Fruit fly (Drosophila melanogaster): Measurements from ENCODE around the gene CG13995.

The CG13995 gene

dm6 chr2L:6050575-6050974 is 3.5 kb upstream of the CG13995 start, which contains the start of gene CG9135:
CG9135 (plus strand) TSS chr2L:6050800.
- no peak for TF ChIP-seq pad (GFP tag; optimal IDR thresholded peaks at IDR 0.05)
- no peak for TF ChIP-seq CG1620 (GFP tag; optimal IDR thresholded peaks at IDR 0.05)
- no peak for TF ChIP-seq CG12768 (GFP tag; optimal IDR thresholded peaks at IDR 0.05)
- no peak for TF ChIP-seq Crg-1 (GFP tag; optimal IDR thresholded peaks at IDR 0.05)
- no peak for TF ChIP-seq CG11617 (GFP tag; optimal IDR thresholded peaks at IDR 0.05)
- peak; percentile 24 for TF ChIP-seq bab1 (GFP tag; optimal IDR thresholded peaks at IDR 0.05)
- TF ChIP-seq CG5204 (GFP tag; optimal IDR thresholded peaks at IDR 0.05) = no peak

- TF ChIP-seq CG12768 (GFP tag; optimal IDR thresholded peaks at IDR 0.05) (peak; percentile 90), Mnt (GFP tag; optimal IDR thresholded peaks at IDR 0.05) (peak; percentile 66), CG7101 (tag; optimal IDR thresholded peaks at IDR 0.05) (peak; percentile 94), CG11617 (GFP tag; optimal IDR thresholded peaks at IDR 0.05) (peak; percentile 94), CG14711 (tag; optimal IDR thresholded peaks at IDR 0.05) (peak; percentile 88), Crg-1 (GFP tag; optimal IDR thresholded peaks at IDR 0.05) (peak; percentile 34), kay (GFP tag; ENCODE audit: borderline replicate concordance) (no peak), ovo (GFP tag; optimal IDR thresholded peaks at IDR 0.05) (peak; percentile 3), cnc (optimal IDR thresholded peaks at IDR 0.05) (no peak), Clk (GFP tag; optimal IDR thresholded peaks at IDR 0.05) (peak; percentile 47), toe (GFP tag; optimal IDR thresholded peaks at IDR 0.05) (peak; percentile 90), pad (GFP tag; optimal IDR thresholded peaks at IDR 0.05) (peak; percentile 59), bab1 (GFP tag; optimal IDR thresholded peaks at IDR 0.05) (peak; percentile 95), CG7045 (GFP tag; optimal IDR thresholded peaks at IDR 0.05) (peak; percentile 94), cic (GFP tag; optimal IDR thresholded peaks at IDR 0.05) (peak; percentile 60), CG5204 (GFP tag; optimal IDR thresholded peaks at IDR 0.05) (no peak), CG1620 (GFP tag; optimal IDR thresholded peaks at IDR 0.05) (peak; percentile 57), tj (GFP tag; optimal IDR thresholded peaks at IDR 0.05) (peak; percentile 71), CG33017 (tag; optimal IDR thresholded peaks at IDR 0.05) (peak; percentile 96), Hr96 (GFP tag; optimal IDR thresholded peaks at IDR 0.05) (peak; percentile 95)
Measured at dm6 chr2L:6051212-6051621, 2.9 kb upstream of the CG13995 start.

dm6 chr2L:6060210-6060609 is 6.1 kb downstream of the CG13995 start, which contains the start of gene CG34180:
CG34180 (plus strand) TSS chr2L:6060510.
- TF ChIP-seq CG7045 (GFP tag; optimal IDR thresholded peaks at IDR 0.05) (no peak), CG5204 (GFP tag; optimal IDR thresholded peaks at IDR 0.05) (no peak), Mnt (GFP tag; optimal IDR thresholded peaks at IDR 0.05) (no peak), CG33017 (tag; optimal IDR thresholded peaks at IDR 0.05) (no peak), Crg-1 (GFP tag; optimal IDR thresholded peaks at IDR 0.05) (no peak), cnc (optimal IDR thresholded peaks at IDR 0.05) (no peak)

- peak; percentile 83 for TF ChIP-seq CG11617 (GFP tag; optimal IDR thresholded peaks at IDR 0.05)
- peak; percentile 61 for TF ChIP-seq tj (GFP tag; optimal IDR thresholded peaks at IDR 0.05)
- TF ChIP-seq cic (GFP tag; optimal IDR thresholded peaks at IDR 0.05) = peak; percentile 80
- TF ChIP-seq Hr96 (GFP tag; optimal IDR thresholded peaks at IDR 0.05) = peak; percentile 87
- peak; percentile 83 for TF ChIP-seq CG7045 (GFP tag; optimal IDR thresholded peaks at IDR 0.05)
- TF ChIP-seq pad (GFP tag; optimal IDR thresholded peaks at IDR 0.05) = peak; percentile 67
- TF ChIP-seq bab1 (GFP tag; optimal IDR thresholded peaks at IDR 0.05) = peak; percentile 86
- peak; percentile 77 for TF ChIP-seq Mnt (GFP tag; optimal IDR thresholded peaks at IDR 0.05)
- peak; percentile 74 for TF ChIP-seq ovo (GFP tag; optimal IDR thresholded peaks at IDR 0.05)
- TF ChIP-seq cnc (optimal IDR thresholded peaks at IDR 0.05) = no peak
- no peak for TF ChIP-seq CG5204 (GFP tag; optimal IDR thresholded peaks at IDR 0.05)
- peak; percentile 94 for TF ChIP-seq toe (GFP tag; optimal IDR thresholded peaks at IDR 0.05)
- peak; percentile 79 for TF ChIP-seq CG7101 (tag; optimal IDR thresholded peaks at IDR 0.05)
- TF ChIP-seq Crg-1 (GFP tag; optimal IDR thresholded peaks at IDR 0.05) = peak; percentile 61
- TF ChIP-seq Clk (GFP tag; optimal IDR thresholded peaks at IDR 0.05) = peak; percentile 81
- TF ChIP-seq CG12768 (GFP tag; optimal IDR thresholded peaks at IDR 0.05) = peak; percentile 76
- TF ChIP-seq CG1620 (GFP tag; optimal IDR thresholded peaks at IDR 0.05) = peak; percentile 85
- no peak for TF ChIP-seq kay (GFP tag; ENCODE audit: borderline replicate concordance)
- peak; percentile 81 for TF ChIP-seq CG33017 (tag; optimal IDR thresholded peaks at IDR 0.05)
- TF ChIP-seq CG14711 (tag; optimal IDR thresholded peaks at IDR 0.05) = peak; percentile 78
Measured at dm6 chr2L:6062382-6063082, 8.4 kb downstream of the CG13995 start, which contains the start of the genes ND-51 and CG13994. ND-51 (minus strand) TSS chr2L:6062757. CG13994 (plus strand) TSS chr2L:6062989.

- TF ChIP-seq CG11617 (GFP tag; optimal IDR thresholded peaks at IDR 0.05) (peak; percentile 93), tj (GFP tag; optimal IDR thresholded peaks at IDR 0.05) (peak; percentile 88), kay (GFP tag; ENCODE audit: borderline replicate concordance) (no peak), cic (GFP tag; optimal IDR thresholded peaks at IDR 0.05) (peak; percentile 85), Crg-1 (GFP tag; optimal IDR thresholded peaks at IDR 0.05) (peak; percentile 95), bab1 (GFP tag; optimal IDR thresholded peaks at IDR 0.05) (peak; percentile 99), pad (GFP tag; optimal IDR thresholded peaks at IDR 0.05) (peak; percentile 88), Hr96 (GFP tag; optimal IDR thresholded peaks at IDR 0.05) (peak; percentile 87), ovo (GFP tag; optimal IDR thresholded peaks at IDR 0.05) (no peak), cnc (optimal IDR thresholded peaks at IDR 0.05) (no peak), CG1620 (GFP tag; optimal IDR thresholded peaks at IDR 0.05) (peak; percentile 71), toe (GFP tag; optimal IDR thresholded peaks at IDR 0.05) (peak; percentile 54), Clk (GFP tag; optimal IDR thresholded peaks at IDR 0.05) (peak; percentile 67), CG7045 (GFP tag; optimal IDR thresholded peaks at IDR 0.05) (peak; percentile 89), CG5204 (GFP tag; optimal IDR thresholded peaks at IDR 0.05) (no peak), CG7101 (tag; optimal IDR thresholded peaks at IDR 0.05) (peak; percentile 99), CG12768 (GFP tag; optimal IDR thresholded peaks at IDR 0.05) (peak; percentile 97), CG33017 (tag; optimal IDR thresholded peaks at IDR 0.05) (peak; percentile 99), Mnt (GFP tag; optimal IDR thresholded peaks at IDR 0.05) (peak; percentile 78), CG14711 (tag; optimal IDR thresholded peaks at IDR 0.05) (peak; percentile 98)
Measured at dm6 chr2L:6065823-6066222, 11.7 kb downstream of the CG13995 start, which contains the start of the genes Fbw5 and CG9147. Fbw5 (minus strand) TSS chr2L:6065953. CG9147 (plus strand) TSS chr2L:6065997.

Data from whole organism, adult.